Worm (Caenorhabditis elegans) whole organism, young adult: Measurements from ENCODE around the gene R09D1.12.

Source experiments
- B0019.2 ChIP-seq: fragments of 200-800 bp; sonication (Bioruptor generic); conservative IDR thresholded peaks from 2 replicates; pipeline ENCODE4 v1.3.6; 2022; ENCODE audit warnings: missing genetic modification reagents, missing genetic modification characterization, missing compliant biosample characterization
- B0035.1 ChIP-seq: sonication (generic microtip); optimal IDR thresholded peaks from 2 replicates; lab custom pipeline; 2016; ENCODE audit warnings: missing genetic modification characterization, mild to moderate bottlenecking, missing compliant biosample characterization, missing genotype, missing genetic modification reagents
- B0261.1 ChIP-seq: sonication (generic microtip); optimal IDR thresholded peaks from 2 replicates; lab custom pipeline; 2016; ENCODE audit warnings: mild to moderate bottlenecking, missing genetic modification characterization, moderate library complexity, missing compliant biosample characterization
- C06A6.2 ChIP-seq: fragments of 200-800 bp; sonication (Bioruptor generic); conservative IDR thresholded peaks from 2 replicates; pipeline ENCODE4 v1.3.6; 2022; ENCODE audit warnings: missing genetic modification characterization, missing compliant biosample characterization
- F22D6.2 ChIP-seq: sonication (generic microtip); optimal IDR thresholded peaks from 2 replicates; lab custom pipeline; 2016; ENCODE audit warnings: mild to moderate bottlenecking, missing genetic modification characterization, missing compliant biosample characterization
- F39B2.1 ChIP-seq: fragments of 200-800 bp; sonication (Bioruptor generic); IDR thresholded peaks from 2 replicates; pipeline ENCODE4 v1.3.6; 2022; ENCODE audit warnings: missing genetic modification reagents, missing genetic modification characterization, missing compliant biosample characterization
- Y53F4B.3 ChIP-seq: fragments of 200-800 bp; sonication (Bioruptor generic); IDR thresholded peaks from 2 replicates; pipeline ENCODE4 v1.3.6; 2022; ENCODE audit warnings: missing genetic modification reagents, missing genetic modification characterization, missing compliant biosample characterization
- Y53G8AR.9 ChIP-seq: fragments of 200-800 bp; sonication (Bioruptor generic); conservative IDR thresholded peaks from 2 replicates; pipeline ENCODE4 v1.3.6; 2022; ENCODE audit warnings: missing genetic modification reagents, missing genetic modification characterization, missing compliant biosample characterization
- akir-1 ChIP-seq: fragments of 200-800 bp; sonication (Bioruptor generic); optimal IDR thresholded peaks from 2 replicates; lab custom pipeline; 2018; ENCODE audit warnings: mild to moderate bottlenecking, missing genetic modification characterization, moderate library complexity, missing compliant biosample characterization
- ama-1 ChIP-seq, 3 experiments: fragments of 150-350 bp in 1 of 3; sonication (generic microtip) in 2 of 3; optimal IDR thresholded peaks; 2 replicates each; lab custom pipeline; 2014 to 2018; ENCODE audit warnings: missing biosample characterization in 2 of 3, missing genetic modification characterization in 2 of 3, missing genetic modification reagents in 2 of 3
- attf-3 ChIP-seq: fragments of 200-800 bp; sonication (Bioruptor generic); conservative IDR thresholded peaks from 2 replicates; pipeline ENCODE4 v1.3.6; 2022; ENCODE audit warnings: missing genetic modification reagents, missing genetic modification characterization, missing compliant biosample characterization
- bed-1 ChIP-seq: fragments of 200-800 bp; sonication (Bioruptor generic); IDR thresholded peaks from 2 replicates; pipeline ENCODE4 v1.3.6; 2022; ENCODE audit warnings: missing genetic modification reagents, missing genetic modification characterization, missing compliant biosample characterization
- bed-2 ChIP-seq: fragments of 200-800 bp; sonication (Bioruptor generic); IDR thresholded peaks from 2 replicates; pipeline ENCODE4 v1.3.6; 2022; ENCODE audit warnings: missing genetic modification reagents, missing genetic modification characterization, missing compliant biosample characterization
- ccch-3 ChIP-seq: fragments of 200-800 bp; sonication (Bioruptor generic); optimal IDR thresholded peaks from 2 replicates; lab custom pipeline; 2018; ENCODE audit warnings: mild to moderate bottlenecking, missing genetic modification characterization, missing compliant biosample characterization
- ceh-100 ChIP-seq: fragments of 200-800 bp; sonication (Bioruptor generic); IDR thresholded peaks from 2 replicates; pipeline ENCODE4 v1.3.6; 2022; ENCODE audit warnings: missing genetic modification reagents, missing genetic modification characterization, missing compliant biosample characterization
- ceh-27 ChIP-seq: fragments of 200-800 bp; sonication (Bioruptor generic); optimal IDR thresholded peaks from 2 replicates; lab custom pipeline; 2018; ENCODE audit warnings: mild to moderate bottlenecking, missing genetic modification characterization, moderate library complexity, missing compliant biosample characterization
- ceh-58 ChIP-seq: fragments of 200-800 bp; sonication (Bioruptor generic); IDR thresholded peaks from 2 replicates; pipeline ENCODE4 v1.3.6; 2022; ENCODE audit warnings: missing genetic modification characterization, missing compliant biosample characterization
- ceh-91 ChIP-seq: fragments of 200-800 bp; sonication (Bioruptor generic); IDR thresholded peaks from 2 replicates; pipeline ENCODE4 v1.3.6; 2022; ENCODE audit warnings: missing genetic modification reagents, missing genetic modification characterization, missing compliant biosample characterization
- chd-7 ChIP-seq: sonication (generic microtip); optimal IDR thresholded peaks from 2 replicates; lab custom pipeline; 2016; ENCODE audit warnings: mild to moderate bottlenecking, missing genetic modification characterization, moderate library complexity, missing compliant biosample characterization
- dpff-1 ChIP-seq: sonication (generic microtip); optimal IDR thresholded peaks from 2 replicates; lab custom pipeline; 2017; ENCODE audit warnings: mild to moderate bottlenecking, missing genetic modification characterization, missing compliant biosample characterization
- egrh-3 ChIP-seq: fragments of 200-800 bp; sonication (Bioruptor generic); IDR thresholded peaks from 2 replicates; pipeline ENCODE4 v1.3.6; 2022; ENCODE audit warnings: missing genetic modification reagents, missing genetic modification characterization, missing compliant biosample characterization
- fkh-3 ChIP-seq: sonication (generic microtip); optimal IDR thresholded peaks from 2 replicates; lab custom pipeline; 2016; ENCODE audit warnings: mild to moderate bottlenecking, missing genetic modification characterization, missing compliant biosample characterization
- gei-17 ChIP-seq: fragments of 200-800 bp; sonication (Bioruptor generic); optimal IDR thresholded peaks from 2 replicates; lab custom pipeline; 2018; ENCODE audit warnings: mild to moderate bottlenecking, missing genetic modification characterization, missing compliant biosample characterization
- him-1 ChIP-seq: sonication (generic microtip); optimal IDR thresholded peaks from 2 replicates; lab custom pipeline; 2016; ENCODE audit warnings: missing genotype, missing genetic modification reagents, missing genetic modification characterization, missing compliant biosample characterization
- lag-1 ChIP-seq: fragments of 200-800 bp; sonication (Bioruptor generic); IDR thresholded peaks from 2 replicates; pipeline ENCODE4 v1.3.6; 2022; ENCODE audit warnings: missing genetic modification reagents, missing genetic modification characterization, missing compliant biosample characterization
- let-607 ChIP-seq, 2 experiments: fragments of 200-800 bp in 1 of 2; sonication (Bioruptor generic) in 1 of 2; sonication (generic microtip) in 1 of 2; optimal IDR thresholded peaks; 2 replicates each; lab custom pipeline; 2016 to 2018; ENCODE audit warnings: mild to moderate bottlenecking in 2 of 2, missing compliant biosample characterization in 2 of 2, missing genetic modification characterization in 2 of 2, moderate library complexity in 2 of 2, missing genotype in 1 of 2
- lin-35 ChIP-seq, 3 experiments: fragments of 150-350 bp in 2 of 3; sonication (generic microtip) in 1 of 3; optimal IDR thresholded peaks; 2 replicates each; lab custom pipeline; 2014 to 2018; ENCODE audit warnings: missing biosample characterization in 3 of 3, missing genetic modification characterization in 3 of 3, missing genetic modification reagents in 3 of 3
- lin-40 ChIP-seq: sonication (generic microtip); optimal IDR thresholded peaks from 2 replicates; lab custom pipeline; 2016; ENCODE audit warnings: missing genetic modification characterization, mild to moderate bottlenecking, missing compliant biosample characterization, missing genotype, missing genetic modification reagents
- mel-28 ChIP-seq: sonication (generic microtip); optimal IDR thresholded peaks from 2 replicates; lab custom pipeline; 2016; ENCODE audit warnings: borderline replicate concordance, mild to moderate bottlenecking, missing genetic modification characterization, missing compliant biosample characterization
- pbrm-1 ChIP-seq: fragments of 200-800 bp; sonication (Bioruptor generic); IDR thresholded peaks from 2 replicates; pipeline ENCODE4 v1.3.6; 2022; ENCODE audit warnings: missing genetic modification reagents, missing genetic modification characterization, missing compliant biosample characterization
- sdz-38 ChIP-seq: sonication (generic microtip); optimal IDR thresholded peaks from 2 replicates; lab custom pipeline; 2016; ENCODE audit warnings: missing genotype, missing genetic modification characterization, missing compliant biosample characterization
- snpc-1.3 ChIP-seq: sonication (generic microtip); optimal IDR thresholded peaks from 2 replicates; lab custom pipeline; 2017; ENCODE audit warnings: missing genetic modification characterization, mild to moderate bottlenecking, missing compliant biosample characterization, antibody characterized with exemption, moderate library complexity, missing genotype, missing genetic modification reagents; ENCODE audit not compliant: insufficient read depth
- snpc-3.4 ChIP-seq: sonication (generic microtip); optimal IDR thresholded peaks from 2 replicates; lab custom pipeline; 2017; ENCODE audit warnings: missing genetic modification characterization, mild to moderate bottlenecking, missing compliant biosample characterization, antibody characterized with exemption, moderate library complexity, missing genotype, missing genetic modification reagents
- sptf-2 ChIP-seq: fragments of 200-800 bp; sonication (Bioruptor generic); optimal IDR thresholded peaks from 2 replicates; lab custom pipeline; 2018; ENCODE audit warnings: mild to moderate bottlenecking, missing genetic modification characterization, missing compliant biosample characterization
- unc-130 ChIP-seq: sonication (generic microtip); optimal IDR thresholded peaks from 2 replicates; lab custom pipeline; 2016; ENCODE audit warnings: missing genetic modification reagents, missing genetic modification characterization, missing compliant biosample characterization
- zim-3 ChIP-seq: sonication (generic microtip); optimal IDR thresholded peaks from 2 replicates; lab custom pipeline; 2017; ENCODE audit warnings: mild to moderate bottlenecking, missing genetic modification characterization, moderate library complexity, missing compliant biosample characterization
- ztf-22 ChIP-seq: fragments of 200-800 bp; sonication (Bioruptor generic); optimal IDR thresholded peaks from 2 replicates; lab custom pipeline; 2018; ENCODE audit warnings: mild to moderate bottlenecking, missing genetic modification characterization, moderate library complexity, missing compliant biosample characterization
- ztf-25 ChIP-seq: fragments of 200-800 bp; sonication (Bioruptor generic); IDR thresholded peaks from 2 replicates; pipeline ENCODE4 v1.3.6; 2022; ENCODE audit warnings: missing genetic modification reagents, missing genetic modification characterization, missing compliant biosample characterization
- ztf-26 ChIP-seq: sonication (generic microtip); optimal IDR thresholded peaks from 2 replicates; lab custom pipeline; 2017; ENCODE audit warnings: missing genetic modification characterization, missing compliant biosample characterization
- ztf-28 ChIP-seq: fragments of 200-800 bp; sonication (Bioruptor generic); IDR thresholded peaks from 2 replicates; pipeline ENCODE4 v1.3.6; 2022; ENCODE audit warnings: missing genetic modification reagents, missing genetic modification characterization, missing compliant biosample characterization

R09D1.12 gene

DNA sequence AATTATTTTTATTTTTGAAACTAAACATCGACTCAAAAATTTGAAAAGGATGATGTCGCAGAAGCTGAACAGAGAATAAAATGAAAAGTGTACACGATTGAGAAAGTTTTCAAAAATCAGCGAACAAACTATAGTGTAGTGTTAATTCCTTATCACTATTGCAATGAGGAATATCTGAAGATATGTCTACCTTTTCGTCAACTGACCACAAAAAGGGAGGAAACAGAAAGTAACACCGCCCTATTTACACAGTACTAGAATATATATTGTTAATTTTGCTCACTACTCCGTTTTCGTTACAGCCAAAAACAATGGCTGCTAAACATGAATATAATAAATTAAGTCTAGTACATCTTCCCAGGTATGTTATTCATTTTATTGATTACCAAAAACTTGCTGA is 4.1 kb downstream of the R09D1.12 start, which contains the start of gene chil-18:
Gene chil-18, plus strand, starts transcription at position 301 of the 400 bp plus-strand sequence.
- no peak for TF ChIP-seq attf-3
- TF ChIP-seq lin-40 (tag; lab: Kevin White, UChicago), result no peak
- no peak for TF ChIP-seq egrh-3 (GFP tag; lab: Robert Waterston, UW)
- no peak for TF ChIP-seq bed-1 (GFP tag; lab: Robert Waterston, UW)
- TF ChIP-seq ztf-22 (GFP tag; lab: Kevin White, UChicago), result no peak
- no peak for TF ChIP-seq B0261.1

DNA sequence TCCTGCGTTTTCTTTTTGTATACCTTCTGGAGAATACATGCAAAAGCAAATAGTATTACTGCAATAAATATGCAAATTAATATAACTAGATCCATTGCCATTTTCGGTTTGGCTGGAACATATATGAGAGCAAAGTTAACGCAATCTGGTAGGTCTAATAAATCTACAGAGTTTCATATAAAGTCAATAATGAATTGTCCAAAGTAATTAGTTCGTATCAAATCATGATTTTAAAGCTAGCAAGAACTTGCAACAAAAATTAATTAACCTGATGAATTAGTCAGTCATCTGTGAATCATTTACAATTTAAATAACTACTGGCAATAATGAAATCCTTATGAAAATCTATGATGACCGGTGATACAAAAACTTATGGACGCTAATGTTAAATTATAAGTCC is 6.7 kb downstream of the R09D1.12 start, which contains the start of gene R09D1.13:
Gene R09D1.13, minus strand, starts transcription at position 101 of the 400 bp plus-strand sequence.
- no peak for TF ChIP-seq sdz-38 (tag; lab: Kevin White, UChicago)
- TF ChIP-seq dpff-1 (tag; lab: Kevin White, UChicago), result no peak
- no peak for TF ChIP-seq ceh-100
- TF ChIP-seq ztf-25, result no peak
- TF ChIP-seq snpc-1.3, result no peak
- no peak for TF ChIP-seq lin-40 (tag; lab: Kevin White, UChicago)
- no peak for TF ChIP-seq snpc-3.4
- no peak for TF ChIP-seq F39B2.1 (GFP tag; lab: Robert Waterston, UW)
- no peak for TF ChIP-seq zim-3
- TF ChIP-seq ceh-58 (GFP tag; lab: Robert Waterston, UW), result no peak
- TF ChIP-seq ceh-91, result no peak
- no peak for TF ChIP-seq B0035.1
- no peak for TF ChIP-seq unc-130 (GFP tag; lab: Kevin White, UChicago)
- no peak for TF ChIP-seq ztf-26
- TF ChIP-seq ztf-28 (GFP tag; lab: Robert Waterston, UW), result no peak
- TF ChIP-seq pbrm-1 (GFP tag; lab: Robert Waterston, UW), result no peak

DNA sequence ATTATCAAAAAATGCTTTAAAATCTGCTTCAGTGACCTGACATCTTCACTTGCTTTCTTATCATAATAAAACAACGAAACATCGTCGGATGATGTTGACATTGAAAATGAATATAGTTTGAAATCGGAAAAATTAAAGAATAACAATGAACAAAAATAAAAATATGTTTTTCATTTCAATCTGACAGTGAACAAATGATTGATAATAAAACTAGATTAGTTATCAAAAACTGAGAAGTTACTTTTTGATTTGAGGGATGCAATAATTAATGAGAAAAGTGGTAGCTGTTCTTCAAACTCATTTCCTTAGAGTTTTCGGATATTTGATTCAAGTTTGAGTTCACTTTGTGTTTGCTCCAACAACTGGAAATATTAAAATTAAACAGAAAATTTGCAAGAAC is 8.6 kb downstream of the R09D1.12 start, which contains the start of gene chil-15:
Gene chil-15, minus strand, starts transcription at position 101 of the 400 bp plus-strand sequence.
- TF ChIP-seq dpff-1 (tag; lab: Kevin White, UChicago), result no peak
- no peak for TF ChIP-seq B0019.2 (GFP tag; lab: Robert Waterston, UW)
- TF ChIP-seq ceh-27 (GFP tag; lab: Kevin White, UChicago), result no peak
- TF ChIP-seq Y53F4B.3 (GFP tag; lab: Robert Waterston, UW), result no peak
- TF ChIP-seq bed-2 (GFP tag; lab: Robert Waterston, UW), result no peak
- no peak for TF ChIP-seq ccch-3 (GFP tag; lab: Kevin White, UChicago)
- TF ChIP-seq mel-28 (tag; lab: Kevin White, UChicago), result no peak
- TF ChIP-seq let-607 (tag; optimal IDR thresholded peaks at IDR 0.05; lab: Kevin White, UChicago), result no peak
- TF ChIP-seq fkh-3 (tag; lab: Kevin White, UChicago), result no peak
- TF ChIP-seq akir-1 (GFP tag; lab: Kevin White, UChicago), result no peak
- no peak for TF ChIP-seq gei-17

DNA sequence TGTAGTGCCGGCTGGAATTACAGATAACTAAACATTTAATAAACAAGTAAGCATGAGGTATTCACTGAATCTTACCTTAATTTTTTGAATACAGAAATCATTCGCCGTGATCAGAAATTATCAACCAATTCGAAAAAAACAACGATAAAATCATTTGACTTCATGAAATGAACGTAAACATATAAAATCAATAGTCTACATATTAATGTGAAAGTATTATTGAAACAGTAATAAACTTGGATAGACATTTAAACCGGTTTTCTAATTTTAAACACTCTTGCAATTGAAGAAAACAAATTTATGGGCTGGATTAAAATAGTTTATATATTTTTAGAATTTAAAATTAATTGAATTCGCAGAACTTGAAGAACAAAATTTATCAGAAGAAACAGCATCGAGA is 10.2 kb downstream of the R09D1.12 start, which contains the start of gene chil-16:
Gene chil-16, minus strand, starts transcription at position 101 of the 400 bp plus-strand sequence.
- TF ChIP-seq ztf-25 (no peak), lag-1 (no peak), ccch-3 (GFP tag; lab: Kevin White, UChicago) (no peak), egrh-3 (GFP tag; lab: Robert Waterston, UW) (no peak), ceh-91 (no peak), him-1 (tag; lab: Kevin White, UChicago) (no peak), Y53G8AR.9 (GFP tag; lab: Robert Waterston, UW) (no peak), chd-7 (no peak), zim-3 (no peak), sptf-2 (GFP tag; lab: Kevin White, UChicago) (no peak), F22D6.2 (tag; lab: Kevin White, UChicago) (no peak), C06A6.2 (GFP tag; lab: Robert Waterston, UW) (no peak), lin-35 (GFP tag; optimal IDR thresholded peaks at IDR 0.05; lab: Kevin White, UChicago) (no peak), ama-1 (optimal IDR thresholded peaks at IDR 0.05; lab: Kevin White, UChicago) (no peak), ama-1 (GFP tag; optimal IDR thresholded peaks at IDR 0.05; lab: Kevin White, UChicago) (no peak)
